Fruit fly (Drosophila melanogaster) whole organism, pupa: ENCODE data around the gene CG15865.
A peak's percentile ranks its signal among the peaks of the same experiment; 100 is the strongest.

Source experiments
- CG10348 ChIP-seq: fragments of 200-800 bp; sonication (Bioruptor generic); IDR thresholded peaks from 2 replicates; pipeline ENCODE4 v1.3.6; 2022; ENCODE audit warnings: missing biosample characterization, missing genetic modification characterization
- CG12605 ChIP-seq: fragments of 200-800 bp; sonication (Bioruptor generic); IDR thresholded peaks from 2 replicates; pipeline ENCODE4 v1.3.6; 2022; ENCODE audit warnings: missing biosample characterization, missing genetic modification characterization
- CG13204 ChIP-seq: fragments of 200-800 bp; sonication (Bioruptor generic); optimal IDR thresholded peaks from 2 replicates; lab custom pipeline; 2018; ENCODE audit warnings: missing biosample characterization, mild to moderate bottlenecking, missing genetic modification characterization, moderate library complexity
- CG14655 ChIP-seq: fragments of 200-800 bp; sonication (Bioruptor generic); optimal IDR thresholded peaks from 3 replicates; lab custom pipeline; 2017; ENCODE audit warnings: mild to moderate bottlenecking, missing biosample characterization, missing genetic modification reagents, missing genetic modification characterization
- CG15710 ChIP-seq: fragments of 200-800 bp; sonication (Bioruptor generic); optimal IDR thresholded peaks from 2 replicates; lab custom pipeline; 2018; ENCODE audit warnings: missing biosample characterization, mild to moderate bottlenecking, missing genetic modification characterization, moderate library complexity
- CG17806 ChIP-seq: fragments of 200-800 bp; sonication (Bioruptor generic); optimal IDR thresholded peaks from 2 replicates; lab custom pipeline; 2018; ENCODE audit warnings: missing biosample characterization, mild to moderate bottlenecking, missing genetic modification characterization, moderate library complexity
- CG32121 ChIP-seq: fragments of 200-800 bp; sonication (Bioruptor generic); IDR thresholded peaks from 2 replicates; pipeline ENCODE4 v1.3.6; 2022; ENCODE audit warnings: missing biosample characterization, missing genetic modification characterization
- CG34367 ChIP-seq: fragments of 200-800 bp; sonication (Bioruptor generic); optimal IDR thresholded peaks from 2 replicates; lab custom pipeline; 2018; ENCODE audit warnings: missing biosample characterization, mild to moderate bottlenecking, missing genetic modification characterization
- CG4496 ChIP-seq: fragments of 200-800 bp; sonication (Bioruptor generic); IDR thresholded peaks from 3 replicates; pipeline ENCODE4 v1.3.6; 2022; ENCODE audit warnings: missing biosample characterization, missing genetic modification characterization
- CG8159 ChIP-seq: fragments of 200-800 bp; sonication (Bioruptor generic); optimal IDR thresholded peaks from 3 replicates; lab custom pipeline; 2018; ENCODE audit warnings: missing biosample characterization, mild to moderate bottlenecking, missing genetic modification characterization, moderate library complexity
- CG8301 ChIP-seq: fragments of 200-800 bp; sonication (Bioruptor generic); optimal IDR thresholded peaks from 2 replicates; lab custom pipeline; 2018; ENCODE audit warnings: missing biosample characterization, mild to moderate bottlenecking, missing genetic modification characterization
- CG9948 ChIP-seq: fragments of 200-800 bp; sonication (Bioruptor generic); optimal IDR thresholded peaks from 2 replicates; lab custom pipeline; 2018; ENCODE audit warnings: missing biosample characterization, mild to moderate bottlenecking, missing genetic modification characterization, moderate library complexity
- D1 ChIP-seq: fragments of 200-800 bp; sonication (Bioruptor generic); optimal IDR thresholded peaks from 2 replicates; lab custom pipeline; 2018; ENCODE audit warnings: missing biosample characterization, mild to moderate bottlenecking, missing genetic modification characterization, moderate library complexity
- EcR ChIP-seq: fragments of 200-800 bp; sonication (Bioruptor generic); optimal IDR thresholded peaks from 3 replicates; lab custom pipeline; 2019; ENCODE audit warnings: missing biosample characterization, missing genetic modification characterization, mild to moderate bottlenecking, moderate library complexity, missing genetic modification reagents
- Ets98B ChIP-seq: fragments of 200-800 bp; sonication (Bioruptor generic); IDR thresholded peaks from 2 replicates; pipeline ENCODE4 v1.3.6; 2022; ENCODE audit warnings: missing biosample characterization, missing genetic modification characterization
- Pif1A ChIP-seq: fragments of 200-800 bp; sonication (Bioruptor generic); optimal IDR thresholded peaks from 3 replicates; lab custom pipeline; 2016; ENCODE audit warnings: missing biosample characterization, missing genetic modification characterization
- Pif1B ChIP-seq: fragments of 200-800 bp; sonication (Bioruptor generic); optimal IDR thresholded peaks from 3 replicates; lab custom pipeline; 2016; ENCODE audit warnings: missing biosample characterization, missing genetic modification characterization
- Snoo ChIP-seq: fragments of 200-800 bp; sonication (Bioruptor generic); optimal IDR thresholded peaks from 3 replicates; lab custom pipeline; 2017; ENCODE audit warnings: missing biosample characterization, mild to moderate bottlenecking, missing genetic modification characterization, inconsistent platforms
- fd96Ca ChIP-seq: fragments of 200-800 bp; sonication (Bioruptor generic); IDR thresholded peaks from 3 replicates; pipeline ENCODE4 v1.3.6; 2022; ENCODE audit warnings: missing biosample characterization, missing genetic modification characterization
- gl ChIP-seq: fragments of 200-800 bp; sonication (Bioruptor generic); optimal IDR thresholded peaks from 2 replicates; lab custom pipeline; 2018; ENCODE audit warnings: missing biosample characterization, mild to moderate bottlenecking, missing genetic modification characterization
- rn ChIP-seq: fragments of 200-800 bp; sonication (Bioruptor generic); IDR thresholded peaks from 2 replicates; pipeline ENCODE4 v1.3.6; 2022; ENCODE audit warnings: missing biosample characterization, missing genetic modification characterization

The CG15865 gene

DNA sequence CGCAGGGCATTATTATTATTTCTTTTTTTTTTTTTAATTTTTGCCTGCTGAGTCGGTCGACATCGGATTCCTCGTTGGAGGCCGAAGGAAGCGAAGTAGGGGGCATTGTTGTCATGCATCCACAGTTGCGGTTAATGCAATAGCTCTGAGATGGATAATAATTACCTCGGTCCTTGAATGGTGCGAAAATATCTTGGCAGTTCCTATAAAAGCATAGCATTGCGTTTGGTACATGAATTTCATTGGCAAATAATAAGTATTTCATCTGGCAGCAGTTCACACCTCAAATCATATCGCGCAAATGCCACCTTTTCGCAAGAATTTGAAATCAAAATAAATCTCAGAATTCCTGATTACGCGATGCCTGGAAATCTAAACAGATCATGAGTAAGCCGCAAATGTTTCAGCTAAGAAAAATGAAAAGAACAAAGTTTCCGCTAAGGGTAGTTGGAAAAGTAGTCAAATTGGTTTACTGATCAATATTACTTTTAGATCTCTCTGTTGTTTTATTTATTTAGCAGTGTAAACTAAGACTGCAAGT, 17.1 kb downstream of the CG15865 start:
- TF ChIP-seq D1 (tag; lab: Kevin White, UChicago): no peak
- TF ChIP-seq CG15710 (tag; lab: Kevin White, UChicago): peak; percentile 18
- TF ChIP-seq CG32121: no peak
- peak; percentile 38 for TF ChIP-seq CG9948 (tag; lab: Kevin White, UChicago)
- TF ChIP-seq CG8159 (tag; lab: Kevin White, UChicago): peak; percentile 36
- peak; percentile 30 for TF ChIP-seq Snoo (tag; lab: Kevin White, UChicago)

- TF ChIP-seq CG34367 (tag; lab: Kevin White, UChicago) (no peak), Pif1B (GFP tag; lab: Kevin White, UChicago) (no peak), CG15710 (tag; lab: Kevin White, UChicago) (no peak), Snoo (tag; lab: Kevin White, UChicago) (no peak), rn (no peak), EcR (GFP tag; lab: Kevin White, UChicago) (no peak), CG10348 (GFP tag; lab: Robert Waterston, UW) (no peak), CG13204 (GFP tag; lab: Kevin White, UChicago) (no peak), Ets98B (GFP tag; lab: Robert Waterston, UW) (no peak), gl (tag; lab: Kevin White, UChicago) (no peak), CG12605 (no peak), D1 (tag; lab: Kevin White, UChicago) (no peak), Pif1A (no peak), CG8159 (tag; lab: Kevin White, UChicago) (no peak), CG32121 (no peak), CG8301 (no peak), CG17806 (tag; lab: Kevin White, UChicago) (no peak)
- TF ChIP-seq, all 21 proteins: peak for 0
Measured at dm6 chrX:16645472-16645871, 18.8 kb downstream of the CG15865 start.

- TF ChIP-seq CG15710 (tag; lab: Kevin White, UChicago) (no peak), Snoo (tag; lab: Kevin White, UChicago) (no peak), CG13204 (GFP tag; lab: Kevin White, UChicago) (no peak), CG8301 (no peak), CG8159 (tag; lab: Kevin White, UChicago) (no peak), Ets98B (GFP tag; lab: Robert Waterston, UW) (no peak)
Measured at dm6 chrX:16644535-16645131, 19.6 kb downstream of the CG15865 start.

DNA sequence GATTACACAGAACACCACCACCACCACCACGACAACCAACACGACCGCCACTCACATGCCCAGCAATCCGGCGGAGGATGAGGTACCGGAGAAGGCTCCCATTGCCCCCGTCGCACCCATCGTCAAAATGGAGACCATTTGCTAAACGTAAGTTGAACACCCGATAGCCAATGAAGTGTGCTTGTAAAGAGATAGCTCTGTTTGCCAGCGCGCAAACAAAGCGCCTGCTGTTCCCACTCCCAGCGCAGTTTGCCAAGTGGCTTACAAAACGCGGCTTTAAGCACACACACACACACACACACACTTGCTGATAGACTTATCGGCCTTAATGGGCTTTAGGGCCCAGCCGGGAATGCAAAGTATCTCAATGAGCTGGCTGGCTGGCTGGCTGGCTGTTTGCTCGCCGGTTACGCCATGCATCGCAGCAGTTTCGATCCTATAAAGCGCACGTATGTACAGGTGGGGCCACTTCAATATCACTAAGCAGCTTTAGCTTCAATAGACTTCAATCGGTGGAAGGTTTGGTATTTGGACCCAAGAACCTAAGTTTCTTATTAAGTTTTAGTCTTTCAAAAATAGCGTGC, 20.8 kb downstream of the CG15865 start:
- TF ChIP-seq EcR (GFP tag; lab: Kevin White, UChicago) (peak; percentile 80), CG13204 (GFP tag; lab: Kevin White, UChicago) (peak; percentile 22), CG32121 (no peak)

- TF ChIP-seq CG4496: no peak
- TF ChIP-seq fd96Ca: no peak
- no peak for TF ChIP-seq CG32121
- TF ChIP-seq Pif1B (GFP tag; lab: Kevin White, UChicago): no peak
- TF ChIP-seq EcR (GFP tag; lab: Kevin White, UChicago): no peak
- TF ChIP-seq gl (tag; lab: Kevin White, UChicago): no peak
- TF ChIP-seq CG10348 (GFP tag; lab: Robert Waterston, UW): no peak
- no peak for TF ChIP-seq CG8159 (tag; lab: Kevin White, UChicago)
- TF ChIP-seq CG13204 (GFP tag; lab: Kevin White, UChicago): no peak
- no peak for TF ChIP-seq CG34367 (tag; lab: Kevin White, UChicago)
- no peak for TF ChIP-seq CG9948 (tag; lab: Kevin White, UChicago)
- no peak for TF ChIP-seq CG14655
- no peak for TF ChIP-seq Pif1A
- TF ChIP-seq Ets98B (GFP tag; lab: Robert Waterston, UW): no peak
- no peak for TF ChIP-seq Snoo (tag; lab: Kevin White, UChicago)
Measured at dm6 chrX:16641101-16641420, 23.2 kb downstream of the CG15865 start.

dm6 chrX:16640260-16641100, 23.8 kb downstream of the CG15865 start, which contains the start of the genes SNRPG and mthl1:
TSS of gene SNRPG (minus strand) at chrX:16640419.
TSS of gene mthl1 (plus strand) at chrX:16640968.
- TF ChIP-seq D1 (tag; lab: Kevin White, UChicago) (no peak), Pif1B (GFP tag; lab: Kevin White, UChicago) (peak; percentile 38), fd96Ca (peak; percentile 91), CG8159 (tag; lab: Kevin White, UChicago) (peak; percentile 71), gl (tag; lab: Kevin White, UChicago) (no peak), CG9948 (tag; lab: Kevin White, UChicago) (peak; percentile 71), CG4496 (peak; percentile 98), CG15710 (tag; lab: Kevin White, UChicago) (peak; percentile 79), CG17806 (tag; lab: Kevin White, UChicago) (peak; percentile 79), Ets98B (GFP tag; lab: Robert Waterston, UW) (peak; percentile 92), Pif1A (peak; percentile 72), CG8301 (peak; percentile 72), Snoo (tag; lab: Kevin White, UChicago) (no peak), CG32121 (peak; percentile 90), CG12605 (peak; percentile 83), CG13204 (GFP tag; lab: Kevin White, UChicago) (no peak), EcR (GFP tag; lab: Kevin White, UChicago) (peak; percentile 18), CG10348 (GFP tag; lab: Robert Waterston, UW) (peak; percentile 74), CG34367 (tag; lab: Kevin White, UChicago) (peak; percentile 71), rn (peak; percentile 88), CG14655 (peak; percentile 83)
